Fruit fly (Drosophila melanogaster): ENCODE measurements around the gene NdufV3.

The NdufV3 gene

dm6 chrX:11390625-11391363 is 41.0 kb downstream of the NdufV3 start:
- peak; percentile 81 for TF ChIP-seq CG8301 (tag; optimal IDR thresholded peaks at IDR 0.05)
- peak; percentile 60 for TF ChIP-seq CG9948 (tag; optimal IDR thresholded peaks at IDR 0.05)
- TF ChIP-seq fd96Ca (GFP tag; IDR thresholded peaks at IDR 0.05), result peak; percentile 95
- TF ChIP-seq CG17806 (tag; optimal IDR thresholded peaks at IDR 0.05), result peak; percentile 46
- peak; percentile 38 for TF ChIP-seq CG34367 (tag; optimal IDR thresholded peaks at IDR 0.05)
- peak; percentile 78 for TF ChIP-seq rn (GFP tag; IDR thresholded peaks at IDR 0.05)
- peak; percentile 77 for TF ChIP-seq CG12605 (GFP tag; IDR thresholded peaks at IDR 0.05)
- peak; percentile 94 for TF ChIP-seq CG4496 (GFP tag; IDR thresholded peaks at IDR 0.05)
- TF ChIP-seq D1 (tag; optimal IDR thresholded peaks at IDR 0.05), result no peak
- TF ChIP-seq CG10348 (GFP tag; IDR thresholded peaks at IDR 0.05), result peak; percentile 74
- peak; percentile 69 for TF ChIP-seq Pif1B (GFP tag; optimal IDR thresholded peaks at IDR 0.05)
- peak; percentile 58 for TF ChIP-seq Pif1A (GFP tag; optimal IDR thresholded peaks at IDR 0.05)
- TF ChIP-seq Ets98B (GFP tag; IDR thresholded peaks at IDR 0.05), result peak; percentile 93
- no peak for TF ChIP-seq gl (tag; optimal IDR thresholded peaks at IDR 0.05)
- TF ChIP-seq CG15710 (tag; optimal IDR thresholded peaks at IDR 0.05), result peak; percentile 43
- peak; percentile 89 for TF ChIP-seq CG14655 (GFP tag; optimal IDR thresholded peaks at IDR 0.05)
- TF ChIP-seq CG8159 (tag; optimal IDR thresholded peaks at IDR 0.05), result peak; percentile 50
- TF ChIP-seq Snoo (tag; optimal IDR thresholded peaks at IDR 0.05), result peak; percentile 19
- TF ChIP-seq CG32121 (GFP tag; IDR thresholded peaks at IDR 0.05), result peak; percentile 88
- no peak for TF ChIP-seq CG13204 (GFP tag; optimal IDR thresholded peaks at IDR 0.05)
- TF ChIP-seq EcR (GFP tag; optimal IDR thresholded peaks at IDR 0.05), result no peak

- TF ChIP-seq CG17806 (tag; optimal IDR thresholded peaks at IDR 0.05) (no peak), fd96Ca (GFP tag; IDR thresholded peaks at IDR 0.05) (0 out of 3 replicates have a peak, but pooled peaks have one; percentile 7)
Observed at dm6 chrX:11391364-11391915, 41.6 kb downstream of the NdufV3 start.

- no peak for TF ChIP-seq gl (tag; optimal IDR thresholded peaks at IDR 0.05)
- TF ChIP-seq CG32121 (GFP tag; IDR thresholded peaks at IDR 0.05), result peak; percentile 50; the same call in 1 of the 2 replicates
- 0 out of 3 replicates have a peak, but pooled peaks have one; percentile 11 for TF ChIP-seq CG4496 (GFP tag; IDR thresholded peaks at IDR 0.05)
- no peak for TF ChIP-seq CG10348 (GFP tag; IDR thresholded peaks at IDR 0.05)
Observed at dm6 chrX:11393003-11393620, 43.3 kb downstream of the NdufV3 start.
